Worm (Caenorhabditis elegans) whole organism, L2 larva: ENCODE measurements around the gene phat-4.

Experiments used
- C34F6.9 ChIP-seq: fragments of 150-350 bp; optimal IDR thresholded peaks from 2 replicates; lab custom pipeline; 2014; ENCODE audit warnings: missing biosample characterization, missing genetic modification characterization
- F13H6.1 ChIP-seq: sonication (generic microtip); optimal IDR thresholded peaks from 2 replicates; lab custom pipeline; 2016; ENCODE audit warnings: missing genetic modification characterization, missing compliant biosample characterization
- R02D3.7 ChIP-seq: fragments of 150-350 bp; optimal IDR thresholded peaks from 2 replicates; lab custom pipeline; 2014; ENCODE audit warnings: missing biosample characterization, missing genetic modification characterization
- Y55F3AM.14 ChIP-seq: fragments of 200-800 bp; sonication (Bioruptor generic); optimal IDR thresholded peaks from 2 replicates; lab custom pipeline; 2018; ENCODE audit warnings: mild to moderate bottlenecking, missing genetic modification characterization, missing compliant biosample characterization
- ZK546.5 ChIP-seq: sonication (generic microtip); optimal IDR thresholded peaks from 2 replicates; lab custom pipeline; 2017; ENCODE audit warnings: missing biosample characterization, missing genetic modification characterization
- aly-2 ChIP-seq: fragments of 150-350 bp; optimal IDR thresholded peaks from 2 replicates; lab custom pipeline; 2014; ENCODE audit warnings: missing biosample characterization, missing genetic modification characterization
- blmp-1 ChIP-seq: sonication (generic microtip); optimal IDR thresholded peaks from 2 replicates; lab custom pipeline; 2017; ENCODE audit warnings: missing genetic modification characterization, mild to moderate bottlenecking, missing compliant biosample characterization, antibody characterized with exemption, moderate library complexity; ENCODE audit not compliant: insufficient read depth
- ceh-16 ChIP-seq: fragments of 150-350 bp; optimal IDR thresholded peaks from 2 replicates; lab custom pipeline; 2014; ENCODE audit warnings: missing biosample characterization, missing genetic modification characterization
- ceh-82 ChIP-seq: fragments of 150-350 bp; optimal IDR thresholded peaks from 2 replicates; lab custom pipeline; 2014; ENCODE audit warnings: missing biosample characterization, missing genetic modification characterization
- crh-2 ChIP-seq: sonication (generic microtip); optimal IDR thresholded peaks from 2 replicates; lab custom pipeline; 2017; ENCODE audit warnings: missing biosample characterization, missing genetic modification characterization
- dmd-4 ChIP-seq: sonication (generic microtip); optimal IDR thresholded peaks from 2 replicates; lab custom pipeline; 2017; ENCODE audit warnings: missing biosample characterization, missing genetic modification characterization
- egl-27 ChIP-seq: sonication (generic microtip); optimal IDR thresholded peaks from 3 replicates; lab custom pipeline; 2017; ENCODE audit warnings: missing biosample characterization, missing genetic modification reagents, missing genetic modification characterization
- elt-1 ChIP-seq: fragments of 150-350 bp; optimal IDR thresholded peaks from 2 replicates; lab custom pipeline; 2014; ENCODE audit warnings: missing biosample characterization, missing genetic modification characterization
- elt-3 ChIP-seq: sonication (generic microtip); optimal IDR thresholded peaks from 2 replicates; lab custom pipeline; 2017; ENCODE audit warnings: missing biosample characterization, missing genetic modification characterization
- gmeb-1 ChIP-seq: fragments of 150-350 bp; optimal IDR thresholded peaks from 2 replicates; lab custom pipeline; 2014; ENCODE audit warnings: missing biosample characterization, missing genetic modification characterization
- lin-11 ChIP-seq: fragments of 150-350 bp; sonication (generic microtip); optimal IDR thresholded peaks from 2 replicates; lab custom pipeline; 2014; ENCODE audit warnings: missing biosample characterization, missing genetic modification characterization, inconsistent platforms, mixed read lengths
- lin-13 ChIP-seq: fragments of 150-350 bp; optimal IDR thresholded peaks from 2 replicates; lab custom pipeline; 2014; ENCODE audit warnings: missing biosample characterization, missing genetic modification reagents, missing genetic modification characterization
- lin-39 ChIP-seq: fragments of 150-350 bp; optimal IDR thresholded peaks from 2 replicates; lab custom pipeline; 2014; ENCODE audit warnings: missing biosample characterization, missing genetic modification reagents, missing genetic modification characterization
- lsy-2 ChIP-seq, 2 experiments: fragments of 150-350 bp in 1 of 2; sonication (generic microtip) in 1 of 2; optimal IDR thresholded peaks; 2 replicates each; lab custom pipeline; 2014 to 2017; ENCODE audit warnings: missing biosample characterization in 2 of 2, missing genetic modification characterization in 2 of 2
- mbf-1 ChIP-seq: sonication (generic microtip); optimal IDR thresholded peaks from 2 replicates; lab custom pipeline; 2017; ENCODE audit warnings: missing biosample characterization, missing genetic modification characterization
- nhr-10 ChIP-seq: sonication (generic microtip); optimal IDR thresholded peaks from 2 replicates; lab custom pipeline; 2017; ENCODE audit warnings: missing biosample characterization, missing genetic modification characterization
- nhr-11 ChIP-seq: fragments of 150-350 bp; optimal IDR thresholded peaks from 2 replicates; lab custom pipeline; 2014; ENCODE audit warnings: missing biosample characterization, missing genetic modification characterization
- nhr-12 ChIP-seq: fragments of 150-350 bp; optimal IDR thresholded peaks from 2 replicates; lab custom pipeline; 2014; ENCODE audit warnings: missing biosample characterization, missing genetic modification characterization
- nhr-21 ChIP-seq: fragments of 150-350 bp; optimal IDR thresholded peaks from 2 replicates; lab custom pipeline; 2014; ENCODE audit warnings: missing biosample characterization, missing genetic modification characterization
- nhr-23 ChIP-seq: fragments of 150-350 bp; optimal IDR thresholded peaks from 2 replicates; lab custom pipeline; 2014; ENCODE audit warnings: missing biosample characterization, missing genetic modification reagents, missing genetic modification characterization
- nhr-237 ChIP-seq: fragments of 150-350 bp; optimal IDR thresholded peaks from 2 replicates; lab custom pipeline; 2014; ENCODE audit warnings: missing biosample characterization, missing genetic modification characterization
- nhr-25 ChIP-seq: fragments of 150-350 bp; sonication (generic microtip); optimal IDR thresholded peaks from 3 replicates; lab custom pipeline; 2014; ENCODE audit warnings: missing biosample characterization, missing genetic modification characterization
- nhr-77 ChIP-seq: fragments of 150-350 bp; optimal IDR thresholded peaks from 2 replicates; lab custom pipeline; 2014; ENCODE audit warnings: missing biosample characterization, missing genetic modification characterization
- peb-1 ChIP-seq: fragments of 150-350 bp; optimal IDR thresholded peaks from 2 replicates; lab custom pipeline; 2014; ENCODE audit warnings: missing biosample characterization, missing genetic modification characterization
- sem-4 ChIP-seq: fragments of 150-350 bp; optimal IDR thresholded peaks from 2 replicates; lab custom pipeline; 2014; ENCODE audit warnings: missing biosample characterization, missing genetic modification reagents, missing genetic modification characterization
- sma-3 ChIP-seq: sonication (generic microtip); optimal IDR thresholded peaks from 2 replicates; lab custom pipeline; 2016; ENCODE audit warnings: missing genetic modification reagents, missing genetic modification characterization, missing compliant biosample characterization
- sma-9 ChIP-seq, 2 experiments: fragments of 150-350 bp in 1 of 2; sonication (generic microtip) in 1 of 2; optimal IDR thresholded peaks; 2 replicates each; lab custom pipeline; 2014 to 2016; ENCODE audit warnings: missing genetic modification characterization in 2 of 2, mild to moderate bottlenecking in 1 of 2, missing biosample characterization in 1 of 2, missing compliant biosample characterization in 1 of 2, missing genetic modification reagents in 1 of 2, moderate library complexity in 1 of 2
- snpc-4 ChIP-seq: fragments of 150-350 bp; optimal IDR thresholded peaks from 2 replicates; lab custom pipeline; 2014; ENCODE audit warnings: missing biosample characterization, missing genetic modification characterization
- unc-62 ChIP-seq: fragments of 150-350 bp; optimal IDR thresholded peaks from 2 replicates; lab custom pipeline; 2014; ENCODE audit warnings: missing biosample characterization, missing genetic modification reagents, missing genetic modification characterization
- zag-1 ChIP-seq: fragments of 150-350 bp; optimal IDR thresholded peaks from 2 replicates; lab custom pipeline; 2014; ENCODE audit warnings: missing biosample characterization, missing genetic modification characterization
- ztf-11 ChIP-seq: sonication (generic microtip); optimal IDR thresholded peaks from 2 replicates; lab custom pipeline; 2017; ENCODE audit warnings: missing biosample characterization, missing genetic modification characterization
- ztf-4 ChIP-seq: fragments of 150-350 bp; optimal IDR thresholded peaks from 2 replicates; lab custom pipeline; 2014; ENCODE audit warnings: missing biosample characterization, missing genetic modification characterization

Gene phat-4

ce11 chrV:4094740-4095139 lies 35.0 kb upstream of the phat-4 start, which contains the start of gene nhr-181:
nhr-181 (plus strand) TSS chrV:4095040.
- TF ChIP-seq nhr-23 (tag; lab: Kevin White, UChicago) = no peak
- TF ChIP-seq mbf-1 (tag; lab: Kevin White, UChicago) = no peak
- no peak for TF ChIP-seq elt-1 (tag; lab: Kevin White, UChicago)
- no peak for TF ChIP-seq nhr-12 (tag; lab: Kevin White, UChicago)
- no peak for TF ChIP-seq dmd-4 (tag; lab: Kevin White, UChicago)
- TF ChIP-seq sem-4 (tag; lab: Kevin White, UChicago) = no peak
- no peak for TF ChIP-seq lin-13 (GFP tag; lab: Kevin White, UChicago)
- no peak for TF ChIP-seq ztf-11 (tag; lab: Kevin White, UChicago)
- TF ChIP-seq sma-3 (GFP tag; lab: Kevin White, UChicago) = no peak

- TF ChIP-seq egl-27 (no peak), blmp-1 (tag; lab: Kevin White, UChicago) (no peak), ceh-82 (tag; lab: Kevin White, UChicago) (no peak), sma-9 (GFP tag; optimal IDR thresholded peaks at IDR 0.05; lab: Kevin White, UChicago) (no peak), sma-9 (tag; optimal IDR thresholded peaks at IDR 0.05; lab: Kevin White, UChicago) (no peak)
These were observed 28.1 kb upstream of the phat-4 start, which contains the start of gene srj-40 for ce11 chrV:4101567-4101966. srj-40 (plus strand) TSS chrV:4101867.

- TF ChIP-seq nhr-11 (tag; lab: Kevin White, UChicago) (no peak), aly-2 (tag; lab: Kevin White, UChicago) (no peak), lsy-2 (tag; optimal IDR thresholded peaks at IDR 0.05; lab: Kevin White, UChicago) (no peak), zag-1 (tag; lab: Kevin White, UChicago) (no peak), Y55F3AM.14 (GFP tag; lab: Kevin White, UChicago) (no peak), nhr-10 (tag; lab: Kevin White, UChicago) (no peak), snpc-4 (no peak), nhr-25 (no peak), nhr-21 (no peak), peb-1 (tag; lab: Kevin White, UChicago) (no peak), F13H6.1 (tag; lab: Kevin White, UChicago) (no peak), dmd-4 (tag; lab: Kevin White, UChicago) (no peak), C34F6.9 (tag; lab: Kevin White, UChicago) (no peak), ceh-82 (tag; lab: Kevin White, UChicago) (no peak)
These were observed 25.4 kb upstream of the phat-4 start, which contains the start of gene srj-39 for ce11 chrV:4104298-4104697. srj-39 (plus strand) TSS chrV:4104598.

ce11 chrV:4106688-4107087 lies 23.0 kb upstream of the phat-4 start:
- TF ChIP-seq sma-9 (GFP tag; optimal IDR thresholded peaks at IDR 0.05; lab: Kevin White, UChicago) (no peak), sma-9 (tag; optimal IDR thresholded peaks at IDR 0.05; lab: Kevin White, UChicago) (no peak), nhr-12 (tag; lab: Kevin White, UChicago) (no peak), F13H6.1 (tag; lab: Kevin White, UChicago) (no peak), sma-3 (GFP tag; lab: Kevin White, UChicago) (no peak), nhr-77 (tag; lab: Kevin White, UChicago) (no peak), gmeb-1 (no peak), elt-1 (tag; lab: Kevin White, UChicago) (no peak), crh-2 (tag; lab: Kevin White, UChicago) (no peak), R02D3.7 (no peak), aly-2 (tag; lab: Kevin White, UChicago) (no peak), ceh-82 (tag; lab: Kevin White, UChicago) (no peak), ztf-11 (tag; lab: Kevin White, UChicago) (no peak), lin-39 (tag; lab: Kevin White, UChicago) (no peak), ztf-4 (tag; lab: Kevin White, UChicago) (no peak), Y55F3AM.14 (GFP tag; lab: Kevin White, UChicago) (no peak), ceh-16 (no peak)

DNA sequence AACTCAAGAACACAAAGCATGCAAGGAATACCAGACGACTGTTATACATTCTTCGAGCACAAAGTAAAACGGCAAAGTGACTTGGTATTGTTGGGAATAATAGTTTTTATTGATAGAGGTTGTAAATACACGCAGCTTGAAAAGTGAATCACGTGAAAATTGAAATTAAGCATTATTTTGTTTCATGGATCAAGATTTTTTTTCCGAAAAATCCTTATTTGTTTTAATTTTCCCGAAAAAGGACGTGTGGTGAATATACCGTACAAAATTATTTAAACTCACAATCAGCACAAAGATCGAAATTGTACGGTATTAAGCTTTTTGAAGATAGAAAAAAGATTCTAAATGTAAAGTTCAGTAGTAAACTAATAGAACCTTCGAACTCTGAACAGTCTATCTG lies 19.8 kb upstream of the phat-4 start, which contains the start of gene clc-18:
Gene clc-18 (minus strand): TSS at position 101 of the 400 bp plus-strand sequence.
- TF ChIP-seq mbf-1 (tag; lab: Kevin White, UChicago) (no peak), ZK546.5 (tag; lab: Kevin White, UChicago) (no peak), lsy-2 (tag; optimal IDR thresholded peaks at IDR 0.05; lab: Kevin White, UChicago) (no peak), nhr-237 (tag; lab: Kevin White, UChicago) (no peak), peb-1 (tag; lab: Kevin White, UChicago) (no peak), dmd-4 (tag; lab: Kevin White, UChicago) (no peak), Y55F3AM.14 (GFP tag; lab: Kevin White, UChicago) (no peak), lin-13 (GFP tag; lab: Kevin White, UChicago) (no peak), blmp-1 (tag; lab: Kevin White, UChicago) (no peak), unc-62 (GFP tag; lab: Kevin White, UChicago) (no peak), elt-3 (tag; lab: Kevin White, UChicago) (no peak), lin-11 (tag; lab: Kevin White, UChicago) (no peak), gmeb-1 (no peak), nhr-12 (tag; lab: Kevin White, UChicago) (no peak), nhr-11 (tag; lab: Kevin White, UChicago) (no peak), aly-2 (tag; lab: Kevin White, UChicago) (no peak), egl-27 (no peak)
